Fruit fly (Drosophila melanogaster) Kc167 (cell line): Measurements from ENCODE around the gene CG13390.

Experiments
- Myc ChIP-seq: fragments of >200 bp; optimal IDR thresholded peaks from 2 replicates; lab custom pipeline; 2017; ENCODE audit warnings: missing external identifiers
- Sin3A ChIP-seq: fragments of >200 bp; optimal IDR thresholded peaks from 2 replicates; lab custom pipeline; 2018; ENCODE audit warnings: missing external identifiers
- insv ChIP-seq: fragments of >200 bp; optimal IDR thresholded peaks from 3 replicates; lab custom pipeline; 2018; ENCODE audit warnings: missing external identifiers
- psq ChIP-seq: fragments of >200 bp; optimal IDR thresholded peaks from 2 replicates; lab custom pipeline; 2017; ENCODE audit warnings: missing external identifiers
- ttk ChIP-seq: sonication (Bioruptor generic); optimal IDR thresholded peaks from 2 replicates; lab custom pipeline; 2017; ENCODE audit warnings: missing external identifiers

DNA sequence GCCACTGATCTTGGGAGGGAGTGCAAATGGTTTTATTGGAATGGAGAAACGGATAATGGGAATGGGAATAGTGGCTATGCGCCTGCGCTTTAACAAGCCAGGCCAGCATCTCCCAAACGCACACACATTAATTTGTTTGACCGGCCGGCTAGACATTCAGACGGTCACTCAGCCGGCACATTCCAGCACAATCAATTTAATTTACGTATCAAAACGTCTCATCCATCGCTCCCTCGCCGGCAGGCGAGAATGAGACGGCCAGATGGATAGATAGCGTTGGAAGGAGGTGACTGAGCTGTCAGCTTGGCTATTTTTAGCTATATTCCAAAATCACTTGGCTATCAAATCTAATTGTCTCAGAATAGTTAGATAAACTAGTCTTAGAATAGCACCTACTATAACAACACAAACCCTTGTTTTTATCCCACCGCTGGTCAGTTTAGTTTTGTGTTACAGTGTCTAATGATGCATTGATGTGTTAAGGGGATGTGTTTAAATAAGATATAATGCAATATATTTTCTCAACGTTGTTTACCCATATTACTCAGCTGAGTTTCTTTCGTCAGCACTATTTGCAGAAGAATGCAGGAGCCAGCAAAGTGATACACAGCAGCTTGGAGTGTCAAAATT lies 47.0 kb upstream of the CG13390 start:
- TF ChIP-seq Sin3A (lab: Kevin White, UChicago) (no peak), insv (lab: Kevin White, UChicago) (no peak), Myc (lab: Kevin White, UChicago) (no peak), ttk (lab: Kevin White, UChicago) (no peak), psq (lab: Kevin White, UChicago) (no peak)
